Fruit fly (Drosophila melanogaster) whole organism, embryonic: ENCODE data around the gene BBS1.

Source experiments
- Blimp-1 ChIP-seq: fragments of 200-800 bp; sonication (Bioruptor generic); optimal IDR thresholded peaks from 3 replicates; lab custom pipeline; 2018; ENCODE audit warnings: missing biosample characterization, missing genetic modification characterization, mild to moderate bottlenecking, moderate library complexity, missing genetic modification reagents
- CG11695 ChIP-seq: fragments of 200-800 bp; sonication (Bioruptor generic); IDR thresholded peaks from 3 replicates; pipeline ENCODE4 v1.3.6; 2022; ENCODE audit warnings: missing biosample characterization, missing genetic modification characterization
- CG14441 ChIP-seq: fragments of 200-800 bp; sonication (Bioruptor generic); IDR thresholded peaks from 2 replicates; pipeline ENCODE4 v1.3.6; 2022; ENCODE audit warnings: missing biosample characterization, missing genetic modification characterization
- CG16815 ChIP-seq: fragments of 200-800 bp; sonication (Bioruptor generic); optimal IDR thresholded peaks from 3 replicates; lab custom pipeline; 2017; ENCODE audit warnings: missing biosample characterization, mild to moderate bottlenecking, missing genetic modification characterization
- CG17829 ChIP-seq: fragments of 200-800 bp; optimal IDR thresholded peaks from 2 replicates; lab custom pipeline; 2019; ENCODE audit warnings: missing biosample characterization, mild to moderate bottlenecking, missing genetic modification characterization, moderate library complexity
- CG2678 ChIP-seq: fragments of 200-800 bp; sonication (Bioruptor generic); optimal IDR thresholded peaks from 3 replicates; lab custom pipeline; 2019; ENCODE audit warnings: missing biosample characterization, mild to moderate bottlenecking, missing genetic modification characterization, moderate library complexity
- CG2712 ChIP-seq: fragments of 200-800 bp; optimal IDR thresholded peaks from 3 replicates; lab custom pipeline; 2019; ENCODE audit warnings: missing biosample characterization, mild to moderate bottlenecking, missing genetic modification characterization, moderate library complexity
- CG31365 ChIP-seq: fragments of 200-800 bp; sonication (Bioruptor generic); optimal IDR thresholded peaks from 2 replicates; lab custom pipeline; 2018; ENCODE audit warnings: missing biosample characterization, mild to moderate bottlenecking, missing genetic modification characterization
- CG32772 ChIP-seq: fragments of 200-800 bp; sonication (Bioruptor generic); IDR thresholded peaks from 2 replicates; pipeline ENCODE4 v1.3.6; 2022; ENCODE audit warnings: missing biosample characterization, missing genetic modification characterization
- CG7372 ChIP-seq: fragments of 200-800 bp; sonication (Bioruptor generic); IDR thresholded peaks from 2 replicates; pipeline ENCODE4 v1.3.6; 2022; ENCODE audit warnings: missing biosample characterization, missing genetic modification characterization
- Camta ChIP-seq: fragments of 200-800 bp; sonication (Bioruptor generic); optimal IDR thresholded peaks from 2 replicates; lab custom pipeline; 2016; ENCODE audit warnings: missing biosample characterization, missing genetic modification characterization
- E2f1 ChIP-seq: fragments of 200-800 bp; sonication (Bioruptor generic); IDR thresholded peaks from 2 replicates; pipeline ENCODE4 v1.3.6; 2022; ENCODE audit warnings: missing biosample characterization, missing genetic modification characterization
- Ets65A ChIP-seq: fragments of 200-800 bp; sonication (Bioruptor generic); peaks from one replicate; lab custom pipeline; 2016; ENCODE audit warnings: missing biosample characterization, missing genetic modification characterization
- Hr51 ChIP-seq, 2 experiments: fragments of 200-800 bp; sonication (Bioruptor generic); optimal IDR thresholded peaks; 2 replicates in 1 of 2; 3 replicates in 1 of 2; lab custom pipeline; 2016 to 2018; ENCODE audit warnings: missing biosample characterization in 2 of 2, missing genetic modification characterization in 2 of 2, mild to moderate bottlenecking in 1 of 2, moderate library complexity in 1 of 2
- Hr78 ChIP-seq, 2 experiments: fragments of 200-800 bp in 1 of 2; fragments of >200 bp in 1 of 2; sonication (Bioruptor generic) in 1 of 2; optimal IDR thresholded peaks; 2 replicates each; lab custom pipeline; 2017 to 2019; ENCODE audit warnings: missing biosample characterization in 2 of 2, missing genetic modification characterization in 2 of 2, mild to moderate bottlenecking in 1 of 2, moderate library complexity in 1 of 2
- Meics ChIP-seq: fragments of 200-800 bp; sonication (Bioruptor generic); optimal IDR thresholded peaks from 2 replicates; lab custom pipeline; 2017; ENCODE audit warnings: missing biosample characterization, mild to moderate bottlenecking, missing genetic modification characterization
- NK7.1 ChIP-seq: fragments of 200-800 bp; sonication (Bioruptor generic); optimal IDR thresholded peaks from 3 replicates; lab custom pipeline; 2016; ENCODE audit warnings: missing biosample characterization, missing genetic modification characterization
- Sox100B ChIP-seq: fragments of 200-800 bp; sonication (Bioruptor generic); optimal IDR thresholded peaks from 3 replicates; lab custom pipeline; 2018; ENCODE audit warnings: missing biosample characterization, mild to moderate bottlenecking, missing genetic modification characterization
- Sox102F ChIP-seq: fragments of 200-800 bp; sonication (Bioruptor generic); optimal IDR thresholded peaks from 2 replicates; lab custom pipeline; 2018; ENCODE audit warnings: missing biosample characterization, mild to moderate bottlenecking, missing genetic modification characterization, moderate library complexity
- TFAM ChIP-seq: fragments of 200-800 bp; sonication (Bioruptor generic); optimal IDR thresholded peaks from 2 replicates; lab custom pipeline; 2017; ENCODE audit warnings: missing biosample characterization, missing genetic modification characterization, inconsistent platforms
- amos ChIP-seq: fragments of 200-800 bp; sonication (Bioruptor generic); IDR thresholded peaks from 2 replicates; pipeline ENCODE4 v1.3.6; 2022; ENCODE audit warnings: missing biosample characterization, missing genetic modification characterization; ENCODE audit not compliant: partially characterized antibody
- aop ChIP-seq: fragments of 200-800 bp; sonication (Bioruptor generic); IDR thresholded peaks from 2 replicates; pipeline ENCODE4 v1.3.6; 2022; ENCODE audit warnings: missing biosample characterization, missing genetic modification characterization
- az2 ChIP-seq: fragments of 200-800 bp; sonication (Bioruptor generic); optimal IDR thresholded peaks from 3 replicates; lab custom pipeline; 2016; ENCODE audit warnings: missing biosample characterization, missing genetic modification characterization
- bigmax ChIP-seq: fragments of 200-800 bp; sonication (Bioruptor generic); optimal IDR thresholded peaks from 2 replicates; lab custom pipeline; 2018; ENCODE audit warnings: missing biosample characterization, mild to moderate bottlenecking, missing genetic modification characterization
- chinmo ChIP-seq: fragments of 200-800 bp; sonication (Bioruptor generic); IDR thresholded peaks from 4 replicates; pipeline ENCODE4 v1.3.6; 2022; ENCODE audit warnings: missing biosample characterization, missing genetic modification characterization; ENCODE audit not compliant: partially characterized antibody
- fd64A ChIP-seq: fragments of 200-800 bp; sonication (Bioruptor generic); optimal IDR thresholded peaks from 3 replicates; lab custom pipeline; 2018; ENCODE audit warnings: missing biosample characterization, mild to moderate bottlenecking, missing genetic modification characterization
- hkb ChIP-seq, 2 experiments: fragments of 200-800 bp in 1 of 2; fragments of >200 bp in 1 of 2; sonication (Bioruptor generic) in 1 of 2; IDR thresholded peaks in 1 of 2; optimal IDR thresholded peaks in 1 of 2; 2 replicates each; pipeline versions ENCODE4 v1.3.6 to Lab custom; 2017 to 2022; ENCODE audit warnings: missing biosample characterization in 1 of 2, missing genetic modification characterization in 1 of 2
- org-1 ChIP-seq: fragments of 200-800 bp; sonication (Bioruptor generic); optimal IDR thresholded peaks from 2 replicates; lab custom pipeline; 2017; ENCODE audit warnings: missing biosample characterization, missing genetic modification characterization
- otp ChIP-seq: fragments of 200-800 bp; sonication (Bioruptor generic); IDR thresholded peaks from 3 replicates; pipeline ENCODE4, ENCODE4 v1.3.6; 2022; ENCODE audit warnings: missing biosample characterization, missing genetic modification characterization
- pan ChIP-seq, 4 experiments: fragments of >200 bp in 3 of 4; fragments of 200-800 bp in 1 of 4; sonication (Bioruptor generic) in 1 of 4; optimal IDR thresholded peaks in 3 of 4; IDR thresholded peaks in 1 of 4; 2 replicates each; pipeline versions ENCODE4 v1.3.6 to Lab custom; 2017 to 2022; ENCODE audit warnings: missing biosample characterization in 2 of 4, missing genetic modification characterization in 2 of 4, mixed read lengths in 1 of 4
- phol ChIP-seq: fragments of 200-800 bp; sonication (Bioruptor generic); optimal IDR thresholded peaks from 3 replicates; lab custom pipeline; 2018; ENCODE audit warnings: missing biosample characterization, mild to moderate bottlenecking, missing genetic modification characterization, moderate library complexity
- prd ChIP-seq, 3 experiments: fragments of >200 bp in 2 of 3; fragments of 200-800 bp in 1 of 3; sonication (Bioruptor generic) in 1 of 3; optimal IDR thresholded peaks in 2 of 3; IDR thresholded peaks in 1 of 3; 2 replicates in 2 of 3; 3 replicates in 1 of 3; pipeline versions ENCODE4 v1.3.6 to Lab custom; 2017 to 2022; ENCODE audit warnings: missing biosample characterization in 1 of 3, missing genetic modification characterization in 1 of 3
- pros ChIP-seq: fragments of 200-800 bp; sonication (Bioruptor generic); optimal IDR thresholded peaks from 3 replicates; lab custom pipeline; 2019; ENCODE audit warnings: missing biosample characterization, mild to moderate bottlenecking, missing genetic modification characterization, moderate library complexity
- row ChIP-seq: fragments of 200-800 bp; sonication (Bioruptor generic); IDR thresholded peaks from 3 replicates; pipeline ENCODE4 v1.3.6; 2022; ENCODE audit warnings: missing biosample characterization, missing genetic modification characterization
- sens ChIP-seq: fragments of 200-800 bp; sonication (Bioruptor generic); peaks from one replicate; lab custom pipeline; 2016; ENCODE audit warnings: missing biosample characterization, missing genetic modification characterization
- sisA ChIP-seq: fragments of 200-800 bp; sonication (Bioruptor generic); IDR thresholded peaks from 2 replicates; pipeline ENCODE4 v1.3.6; 2022; ENCODE audit warnings: missing biosample characterization, missing genetic modification characterization
- sr ChIP-seq: fragments of 200-800 bp; sonication (Bioruptor generic); IDR thresholded peaks from 3 replicates; pipeline ENCODE4 v1.3.6; 2022; ENCODE audit warnings: missing biosample characterization, missing genetic modification characterization
- ttk ChIP-seq: fragments of 200-800 bp; sonication (Bioruptor generic); IDR thresholded peaks from 2 replicates; pipeline ENCODE4 v2.1.2; 2022; ENCODE audit warnings: missing biosample characterization, missing genetic modification characterization
- wdn ChIP-seq: fragments of 200-800 bp; sonication (Bioruptor generic); IDR thresholded peaks from 2 replicates; pipeline ENCODE4 v1.3.6; 2022; ENCODE audit warnings: missing biosample characterization, missing genetic modification characterization
- zfh1 ChIP-seq: fragments of 200-800 bp; sonication (Bioruptor generic); IDR thresholded peaks from 3 replicates; pipeline ENCODE4 v1.3.6; 2022; ENCODE audit warnings: missing biosample characterization, missing genetic modification characterization

The BBS1 gene

dm6 chr3L:7087347-7087746 is 38.4 kb upstream of the BBS1 start (continued):
- peak; percentile 6 for TF ChIP-seq Blimp-1 (GFP tag; lab: Kevin White, UChicago)
- 0 out of 3 replicates have a peak, but pooled peaks have one; percentile 29 for TF ChIP-seq zfh1 (GFP tag; lab: Robert Waterston, UW)
- no peak for TF ChIP-seq CG31365 (tag; lab: Kevin White, UChicago)
- peak; percentile 38; the same call in 1 of the 3 replicates for TF ChIP-seq sr (GFP tag; lab: Robert Waterston, UW)
- TF ChIP-seq CG16815 = no peak
- 0 out of 2 replicates have a peak, but pooled peaks have one; percentile 24 for TF ChIP-seq CG32772 (GFP tag; lab: Robert Waterston, UW)
- TF ChIP-seq CG2678 (tag; lab: Kevin White, UChicago) = peak; percentile 21
- TF ChIP-seq sens (GFP tag; lab: Kevin White, UChicago) = peak; percentile 4
- no peak for TF ChIP-seq NK7.1 (GFP tag; lab: Kevin White, UChicago)
- TF ChIP-seq fd64A (GFP tag; lab: Kevin White, UChicago) = no peak
- no peak for TF ChIP-seq otp (GFP tag; lab: Robert Waterston, UW)
- TF ChIP-seq CG2712 = peak; percentile 18
- TF ChIP-seq ttk = 0 out of 2 replicates have a peak, but pooled peaks have one; percentile 33
- no peak for TF ChIP-seq Camta (GFP tag; lab: Kevin White, UChicago)
- TF ChIP-seq aop (GFP tag; lab: Robert Waterston, UW) = no peak
- peak; percentile 80 for TF ChIP-seq Ets65A
- peak; percentile 54 for TF ChIP-seq CG14441 (GFP tag; lab: Robert Waterston, UW)
- TF ChIP-seq Hr78 (GFP tag; optimal IDR thresholded peaks at IDR 0.05; lab: Kevin White, UChicago) = no peak
- TF ChIP-seq org-1 (GFP tag; lab: Kevin White, UChicago) = no peak
- TF ChIP-seq row (GFP tag; lab: Robert Waterston, UW) = peak; percentile 32; the same call in 1 of the 3 replicates
- peak; percentile 33 for TF ChIP-seq phol (tag; lab: Kevin White, UChicago)
- TF ChIP-seq pan (optimal IDR thresholded peaks at IDR 0.05; lab: Kevin White, UChicago) = no peak
- TF ChIP-seq pan (GFP tag; optimal IDR thresholded peaks at IDR 0.05 in 1 of 2, IDR thresholded peaks at IDR 0.05 in 1 of 2) = peak in 1 of 2 experiments; percentile 32
- TF ChIP-seq Sox100B (GFP tag; lab: Kevin White, UChicago) = peak; percentile 25
- TF ChIP-seq pros (GFP tag; lab: Kevin White, UChicago) = no peak
- no peak for TF ChIP-seq prd (optimal IDR thresholded peaks at IDR 0.05; lab: Kevin White, UChicago)
- no peak; the same call in 2 of the 3 replicates for TF ChIP-seq prd (GFP tag; IDR thresholded peaks at IDR 0.05; lab: Robert Waterston, UW)
- no peak for TF ChIP-seq CG17829 (tag; lab: Kevin White, UChicago)
- TF ChIP-seq Meics = no peak
- peak; percentile 35; the same call in 1 of the 2 replicates for TF ChIP-seq sisA
- 0 out of 3 replicates have a peak, but pooled peaks have one; percentile 36 for TF ChIP-seq CG11695
- TF ChIP-seq E2f1 (GFP tag; lab: Robert Waterston, UW) = 0 out of 2 replicates have a peak, but pooled peaks have one; percentile 13
- peak; percentile 21 for TF ChIP-seq Sox102F (GFP tag; lab: Kevin White, UChicago)
- TF ChIP-seq chinmo (GFP tag; lab: Robert Waterston, UW) = no peak
- TF ChIP-seq TFAM (GFP tag; lab: Kevin White, UChicago) = no peak
- TF ChIP-seq hkb (optimal IDR thresholded peaks at IDR 0.05; lab: Kevin White, UChicago) = no peak
- peak; percentile 39; the same call in 1 of the 2 replicates for TF ChIP-seq hkb (GFP tag; IDR thresholded peaks at IDR 0.05; lab: Robert Waterston, UW)
- TF ChIP-seq wdn = no peak
- TF ChIP-seq CG7372 (GFP tag; lab: Robert Waterston, UW) = 0 out of 2 replicates have a peak, but pooled peaks have one; percentile 37
- TF ChIP-seq az2 = no peak
- no peak for TF ChIP-seq amos (GFP tag; lab: Robert Waterston, UW)
- TF ChIP-seq Hr51 (GFP tag; optimal IDR thresholded peaks at IDR 0.05; lab: Kevin White, UChicago) = peak in 1 of 2 experiments; percentile 21
- TF ChIP-seq bigmax (GFP tag; lab: Kevin White, UChicago) = no peak
